Fruit fly (Drosophila melanogaster) whole organism, embryonic: ENCODE measurements around the gene CG33095.

Experiments used
- Ada2b ChIP-seq: fragments of 200-800 bp; sonication (Bioruptor generic); IDR thresholded peaks from 2 replicates; pipeline ENCODE4 v1.3.6; 2022; ENCODE audit warnings: missing biosample characterization, missing genetic modification characterization
- BtbVII ChIP-seq: fragments of 200-800 bp; sonication (Bioruptor generic); optimal IDR thresholded peaks from 3 replicates; lab custom pipeline; 2017; ENCODE audit warnings: missing biosample characterization, mild to moderate bottlenecking, missing genetic modification characterization
- CG12769 ChIP-seq: fragments of 200-800 bp; sonication (Bioruptor generic); optimal IDR thresholded peaks from 2 replicates; lab custom pipeline; 2019; ENCODE audit warnings: missing biosample characterization, mild to moderate bottlenecking, missing genetic modification characterization, moderate library complexity
- CG14667 ChIP-seq: fragments of 200-800 bp; sonication (Bioruptor generic); IDR thresholded peaks from 2 replicates; pipeline ENCODE4 v1.3.6; 2022; ENCODE audit warnings: missing biosample characterization, missing genetic modification characterization
- CG1603 ChIP-seq: fragments of 200-800 bp; sonication (Bioruptor generic); optimal IDR thresholded peaks from 2 replicates; lab custom pipeline; 2019; ENCODE audit warnings: missing biosample characterization, mild to moderate bottlenecking, missing genetic modification characterization, moderate library complexity
- CG16813 ChIP-seq: fragments of 200-800 bp; sonication (Bioruptor generic); IDR thresholded peaks from 3 replicates; pipeline ENCODE4 v1.3.6; 2022; ENCODE audit warnings: missing biosample characterization, missing genetic modification characterization; ENCODE audit not compliant: partially characterized antibody
- CG17361 ChIP-seq: fragments of 200-800 bp; sonication (Bioruptor generic); IDR thresholded peaks from 3 replicates; pipeline ENCODE4 v1.3.6; 2022; ENCODE audit warnings: missing biosample characterization, missing genetic modification characterization
- CG18011 ChIP-seq: fragments of 200-800 bp; sonication (Bioruptor generic); optimal IDR thresholded peaks from 2 replicates; lab custom pipeline; 2017; ENCODE audit warnings: missing biosample characterization, missing genetic modification characterization, mild to moderate bottlenecking, moderate library complexity, missing genotype
- CG18262 ChIP-seq: fragments of 200-800 bp; optimal IDR thresholded peaks from 3 replicates; lab custom pipeline; 2019; ENCODE audit warnings: missing biosample characterization, mild to moderate bottlenecking, missing genetic modification characterization, moderate library complexity
- CG2678 ChIP-seq: fragments of 200-800 bp; sonication (Bioruptor generic); optimal IDR thresholded peaks from 3 replicates; lab custom pipeline; 2019; ENCODE audit warnings: missing biosample characterization, mild to moderate bottlenecking, missing genetic modification characterization, moderate library complexity
- CG32767 ChIP-seq: fragments of 200-800 bp; sonication (Bioruptor generic); IDR thresholded peaks from 2 replicates; pipeline ENCODE4 v1.3.6; 2022; ENCODE audit warnings: missing biosample characterization, missing genetic modification characterization
- CG3407 ChIP-seq: fragments of 200-800 bp; sonication (Bioruptor generic); optimal IDR thresholded peaks from 2 replicates; lab custom pipeline; 2018; ENCODE audit warnings: missing biosample characterization, mild to moderate bottlenecking, missing genetic modification characterization
- CG4404 ChIP-seq: fragments of 200-800 bp; sonication (Bioruptor generic); IDR thresholded peaks from 2 replicates; pipeline ENCODE4 v1.3.6; 2022; ENCODE audit warnings: missing biosample characterization, missing genetic modification characterization
- CG4820 ChIP-seq: fragments of 200-800 bp; sonication (Bioruptor generic); optimal IDR thresholded peaks from 3 replicates; lab custom pipeline; 2016; ENCODE audit warnings: missing biosample characterization, missing genetic modification characterization
- CG4854 ChIP-seq: fragments of 200-800 bp; sonication (Bioruptor generic); optimal IDR thresholded peaks from 2 replicates; lab custom pipeline; 2016; ENCODE audit warnings: missing biosample characterization, missing genetic modification characterization, inconsistent platforms
- CG5180 ChIP-seq: fragments of 200-800 bp; sonication (Bioruptor generic); optimal IDR thresholded peaks from 3 replicates; lab custom pipeline; 2017; ENCODE audit warnings: missing biosample characterization, missing genetic modification characterization, mild to moderate bottlenecking, moderate library complexity, missing genetic modification reagents
- CG6254 ChIP-seq: fragments of 200-800 bp; sonication (Bioruptor generic); optimal IDR thresholded peaks from 3 replicates; lab custom pipeline; 2017; ENCODE audit warnings: mild to moderate bottlenecking, missing biosample characterization, missing genetic modification reagents, missing genetic modification characterization
- CG9727 ChIP-seq: fragments of 200-800 bp; sonication (Bioruptor generic); optimal IDR thresholded peaks from 3 replicates; lab custom pipeline; 2017; ENCODE audit warnings: missing biosample characterization, mild to moderate bottlenecking, missing genetic modification characterization
- Dip2 ChIP-seq: fragments of 200-800 bp; sonication (Bioruptor generic); IDR thresholded peaks from 2 replicates; pipeline ENCODE4 v1.3.6; 2022; ENCODE audit warnings: missing biosample characterization, missing genetic modification characterization
- E2f1 ChIP-seq: fragments of 200-800 bp; sonication (Bioruptor generic); IDR thresholded peaks from 2 replicates; pipeline ENCODE4 v1.3.6; 2022; ENCODE audit warnings: missing biosample characterization, missing genetic modification characterization
- Eip74EF ChIP-seq, 2 experiments: fragments of 200-800 bp in 1 of 2; fragments of >200 bp in 1 of 2; sonication (Bioruptor generic) in 1 of 2; optimal IDR thresholded peaks; 2 replicates each; lab custom pipeline; 2017 to 2019; ENCODE audit warnings: missing biosample characterization in 2 of 2, missing genetic modification characterization in 2 of 2, mild to moderate bottlenecking in 1 of 2, moderate library complexity in 1 of 2
- Gug ChIP-seq: fragments of 200-800 bp; sonication (Bioruptor generic); IDR thresholded peaks from 4 replicates; pipeline ENCODE4 v1.3.6; 2022; ENCODE audit warnings: missing biosample characterization, missing genetic modification characterization
- HHEX ChIP-seq: fragments of 200-800 bp; sonication (Bioruptor generic); optimal IDR thresholded peaks from 3 replicates; lab custom pipeline; 2017; ENCODE audit warnings: missing biosample characterization, mild to moderate bottlenecking, missing genetic modification characterization, missing genetic modification reagents
- Hr78 ChIP-seq, 2 experiments: fragments of 200-800 bp in 1 of 2; fragments of >200 bp in 1 of 2; sonication (Bioruptor generic) in 1 of 2; optimal IDR thresholded peaks; 2 replicates each; lab custom pipeline; 2017 to 2019; ENCODE audit warnings: missing biosample characterization in 2 of 2, missing genetic modification characterization in 2 of 2, mild to moderate bottlenecking in 1 of 2, moderate library complexity in 1 of 2
- Mad ChIP-seq: fragments of 200-800 bp; sonication (Bioruptor generic); optimal IDR thresholded peaks from 2 replicates; lab custom pipeline; 2016; ENCODE audit warnings: missing biosample characterization, missing genetic modification characterization
- Max ChIP-seq: fragments of 200-800 bp; sonication (Bioruptor generic); optimal IDR thresholded peaks from 2 replicates; lab custom pipeline; 2016; ENCODE audit warnings: missing biosample characterization, mild to moderate bottlenecking, missing genetic modification characterization
- NC2β ChIP-seq: fragments of 200-800 bp; sonication (Bioruptor generic); optimal IDR thresholded peaks from 2 replicates; lab custom pipeline; 2016; ENCODE audit warnings: missing biosample characterization, missing genetic modification characterization
- Ravus ChIP-seq: fragments of 200-800 bp; sonication (Bioruptor generic); IDR thresholded peaks from 2 replicates; pipeline ENCODE4 v1.3.6; 2022; ENCODE audit warnings: missing biosample characterization, missing genetic modification characterization
- Rx ChIP-seq: fragments of 200-800 bp; sonication (Bioruptor generic); IDR thresholded peaks from 2 replicates; pipeline ENCODE4 v1.3.6; 2022; ENCODE audit warnings: missing biosample characterization, missing genetic modification characterization
- TFAM ChIP-seq: fragments of 200-800 bp; sonication (Bioruptor generic); optimal IDR thresholded peaks from 2 replicates; lab custom pipeline; 2017; ENCODE audit warnings: missing biosample characterization, missing genetic modification characterization, inconsistent platforms
- Vsx1 ChIP-seq: fragments of 200-800 bp; sonication (Bioruptor generic); optimal IDR thresholded peaks from 2 replicates; lab custom pipeline; 2017; ENCODE audit warnings: missing biosample characterization, mild to moderate bottlenecking, missing genetic modification characterization, missing genetic modification reagents
- bsh ChIP-seq, 2 experiments: fragments of 200-800 bp; sonication (Bioruptor generic); optimal IDR thresholded peaks; 2 replicates each; lab custom pipeline; 2017 to 2018; ENCODE audit warnings: mild to moderate bottlenecking in 2 of 2, missing biosample characterization in 2 of 2, missing genetic modification characterization in 2 of 2, moderate library complexity in 1 of 2
- ci ChIP-seq: fragments of 200-800 bp; sonication (Bioruptor generic); IDR thresholded peaks from 3 replicates; pipeline ENCODE4 v1.3.6; 2022; ENCODE audit warnings: missing biosample characterization, missing genetic modification characterization
- crp ChIP-seq, 2 experiments: fragments of 200-800 bp; sonication (Bioruptor generic); optimal IDR thresholded peaks; 2 replicates in 1 of 2; 3 replicates in 1 of 2; lab custom pipeline; 2017; ENCODE audit warnings: missing biosample characterization in 2 of 2, missing genetic modification characterization in 2 of 2, mild to moderate bottlenecking in 1 of 2, moderate library complexity in 1 of 2
- dan ChIP-seq: fragments of 200-800 bp; sonication (Bioruptor generic); IDR thresholded peaks from 2 replicates; pipeline ENCODE4 v1.3.6; 2022; ENCODE audit warnings: missing biosample characterization, missing genetic modification characterization
- danr ChIP-seq: fragments of 200-800 bp; sonication (Bioruptor generic); IDR thresholded peaks from 2 replicates; pipeline ENCODE4 v1.3.6; 2022; ENCODE audit warnings: missing biosample characterization, missing genetic modification characterization
- ems ChIP-seq: fragments of 200-800 bp; sonication (Bioruptor generic); optimal IDR thresholded peaks from 3 replicates; lab custom pipeline; 2016; ENCODE audit warnings: missing biosample characterization, missing genetic modification characterization
- hbn ChIP-seq: fragments of 200-800 bp; sonication (Bioruptor generic); IDR thresholded peaks from 2 replicates; pipeline ENCODE4 v1.3.6; 2022; ENCODE audit warnings: missing biosample characterization, missing genetic modification characterization; ENCODE audit not compliant: partially characterized antibody
- jing ChIP-seq: fragments of 200-800 bp; sonication (Bioruptor generic); optimal IDR thresholded peaks from 2 replicates; lab custom pipeline; 2018; ENCODE audit warnings: missing biosample characterization, mild to moderate bottlenecking, missing genetic modification characterization
- kah ChIP-seq: fragments of 200-800 bp; sonication (Bioruptor generic); optimal IDR thresholded peaks from 2 replicates; lab custom pipeline; 2018; ENCODE audit warnings: missing biosample characterization, mild to moderate bottlenecking, missing genetic modification characterization
- klu ChIP-seq: fragments of 200-800 bp; sonication (Bioruptor generic); IDR thresholded peaks from 2 replicates; pipeline ENCODE4 v1.3.6; 2022; ENCODE audit warnings: missing biosample characterization, missing genetic modification characterization
- kni ChIP-seq: fragments of 200-800 bp; sonication (Bioruptor generic); optimal IDR thresholded peaks from 3 replicates; lab custom pipeline; 2017; ENCODE audit warnings: mild to moderate bottlenecking, missing biosample characterization, missing genetic modification reagents, missing genetic modification characterization
- nau ChIP-seq: fragments of 200-800 bp; sonication (Bioruptor generic); optimal IDR thresholded peaks from 3 replicates; lab custom pipeline; 2017; ENCODE audit warnings: missing biosample characterization, mild to moderate bottlenecking, missing genetic modification characterization, missing genetic modification reagents
- odd ChIP-seq: fragments of 200-800 bp; sonication (Bioruptor generic); optimal IDR thresholded peaks from 2 replicates; lab custom pipeline; 2017; ENCODE audit warnings: missing biosample characterization, mild to moderate bottlenecking, missing genetic modification characterization
- p53 ChIP-seq: fragments of 200-800 bp; sonication (Bioruptor generic); optimal IDR thresholded peaks from 2 replicates; lab custom pipeline; 2016; ENCODE audit warnings: missing biosample characterization, missing genetic modification characterization
- pros ChIP-seq: fragments of 200-800 bp; sonication (Bioruptor generic); optimal IDR thresholded peaks from 3 replicates; lab custom pipeline; 2019; ENCODE audit warnings: missing biosample characterization, mild to moderate bottlenecking, missing genetic modification characterization, moderate library complexity
- tll ChIP-seq, 2 experiments: fragments of 200-800 bp in 1 of 2; fragments of >200 bp in 1 of 2; sonication (Bioruptor generic) in 1 of 2; optimal IDR thresholded peaks; 2 replicates each; lab custom pipeline; 2017 to 2019; ENCODE audit warnings: missing biosample characterization in 2 of 2, missing genetic modification characterization in 2 of 2, mild to moderate bottlenecking in 1 of 2, moderate library complexity in 1 of 2
- trh ChIP-seq: fragments of 200-800 bp; sonication (Bioruptor generic); optimal IDR thresholded peaks from 2 replicates; lab custom pipeline; 2016; ENCODE audit warnings: missing biosample characterization, missing genetic modification characterization
- yki ChIP-seq: fragments of >200 bp; optimal IDR thresholded peaks from 3 replicates; lab custom pipeline; 2018
- zf30C ChIP-seq: fragments of 200-800 bp; sonication (Bioruptor generic); optimal IDR thresholded peaks from 3 replicates; lab custom pipeline; 2018; ENCODE audit warnings: missing biosample characterization, mild to moderate bottlenecking, missing genetic modification characterization

The CG33095 gene

dm6 chr3R:25069569-25069968, 27.9 kb upstream of the CG33095 start, which contains the start of the genes Stt3B and CG11839 (continued):
- TF ChIP-seq dan (GFP tag; lab: Robert Waterston, UW) (no peak), BtbVII (GFP tag; lab: Kevin White, UChicago) (no peak), NC2β (GFP tag; lab: Kevin White, UChicago) (peak; percentile 71), tll (GFP tag; optimal IDR thresholded peaks at IDR 0.05; lab: Kevin White, UChicago) (peak in 1 of 2 experiments; percentile 35), CG5180 (GFP tag; lab: Kevin White, UChicago) (no peak), TFAM (GFP tag; lab: Kevin White, UChicago) (no peak), CG18262 (peak; percentile 70), crp (GFP tag; optimal IDR thresholded peaks at IDR 0.05; lab: Kevin White, UChicago) (peak in 1 of 2 experiments; percentile 43), Mad (GFP tag; lab: Kevin White, UChicago) (peak; percentile 72), ci (GFP tag; lab: Robert Waterston, UW) (no peak), Eip74EF (GFP tag; optimal IDR thresholded peaks at IDR 0.05; lab: Kevin White, UChicago) (no peak), trh (GFP tag; lab: Kevin White, UChicago) (peak; percentile 30), Ada2b (GFP tag; lab: Robert Waterston, UW) (peak; percentile 58), CG16813 (peak; percentile 95), danr (GFP tag; lab: Robert Waterston, UW) (no peak), ems (GFP tag; lab: Kevin White, UChicago) (peak; percentile 82), Vsx1 (GFP tag; lab: Kevin White, UChicago) (no peak), odd (no peak), CG32767 (no peak), CG6254 (GFP tag; lab: Kevin White, UChicago) (no peak), CG12769 (no peak), Hr78 (GFP tag; optimal IDR thresholded peaks at IDR 0.05; lab: Kevin White, UChicago) (no peak), yki (no peak), Rx (GFP tag; lab: Robert Waterston, UW) (no peak), CG1603 (tag; lab: Kevin White, UChicago) (peak; percentile 93), kah (GFP tag; lab: Kevin White, UChicago) (no peak), kni (GFP tag; lab: Kevin White, UChicago) (no peak), Gug (GFP tag; lab: Robert Waterston, UW) (peak; percentile 66; the same call in 3 of the 4 replicates), zf30C (GFP tag; lab: Kevin White, UChicago) (no peak), CG4820 (peak; percentile 66), CG9727 (GFP tag; lab: Kevin White, UChicago) (peak; percentile 74), Ravus (GFP tag; lab: Robert Waterston, UW) (no peak), CG17361 (GFP tag; lab: Robert Waterston, UW) (no peak; the same call in 1 of the 3 replicates), klu (GFP tag; lab: Robert Waterston, UW) (no peak), jing (no peak), Dip2 (no peak), CG4404 (GFP tag; lab: Robert Waterston, UW) (no peak; the same call in none of the 2 replicates), HHEX (GFP tag; lab: Kevin White, UChicago) (no peak), CG18011 (GFP tag; lab: Kevin White, UChicago) (peak; percentile 46), bsh (GFP tag; optimal IDR thresholded peaks at IDR 0.05; lab: Kevin White, UChicago) (no peak), CG2678 (tag; lab: Kevin White, UChicago) (no peak), CG3407 (peak; percentile 6), nau (GFP tag; lab: Kevin White, UChicago) (no peak), hbn (peak; percentile 92), pros (GFP tag; lab: Kevin White, UChicago) (no peak), Max (peak; percentile 77), p53 (GFP tag; lab: Kevin White, UChicago) (no peak), CG4854 (GFP tag; lab: Kevin White, UChicago) (peak; percentile 59), CG14667 (GFP tag; lab: Robert Waterston, UW) (no peak; the same call in 1 of the 2 replicates), E2f1 (peak; percentile 61; the same call in 1 of the 2 replicates)
